Worm (Caenorhabditis elegans): ENCODE results near the gene gcc-1.

- TF ChIP-seq snpc-4 (GFP tag; optimal IDR thresholded peaks at IDR 0.05) (no peak), snpc-4 (tag; optimal IDR thresholded peaks at IDR 0.05) (no peak), pha-4 (tag; optimal IDR thresholded peaks at IDR 0.05) (no peak), F39B2.1 (GFP tag; IDR thresholded peaks at IDR 0.05) (no peak), K12H6.12 (tag; optimal IDR thresholded peaks at IDR 0.05) (no peak), lin-54 (GFP tag; optimal IDR thresholded peaks at IDR 0.05) (no peak), Y53F4B.3 (GFP tag; IDR thresholded peaks at IDR 0.05) (no peak)
Observed at ce11 chrX:3112946-3113427, 46.8 kb upstream of the gcc-1 start, which contains the start of gene gpd-3.
